Fruit fly (Drosophila melanogaster): ENCODE measurements around the gene Ost48.

The Ost48 gene

DNA sequence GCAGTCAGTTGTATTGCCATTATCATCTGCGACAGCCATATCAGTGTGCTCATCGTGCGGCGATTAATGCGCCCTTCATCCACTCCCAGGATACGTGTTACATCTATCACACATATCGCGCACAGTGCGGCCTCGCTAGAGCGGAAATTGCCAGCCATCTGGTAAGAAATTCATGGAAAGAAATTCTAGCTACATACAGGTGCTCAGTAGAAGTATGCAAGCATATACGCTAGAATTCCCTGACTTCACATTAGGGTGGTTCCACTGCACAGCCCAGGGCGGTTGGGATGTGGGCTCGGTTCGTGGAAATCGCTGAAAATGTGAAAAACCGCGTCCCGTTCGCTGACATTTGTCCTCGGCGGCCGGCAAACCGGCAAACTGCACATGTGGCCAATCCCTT is 17.1 kb downstream of the Ost48 start (continued):
- TF ChIP-seq NfI (GFP tag; optimal IDR thresholded peaks at IDR 0.05): peak; percentile 59
- TF ChIP-seq Hsf (GFP tag; optimal IDR thresholded peaks at IDR 0.05): peak; percentile 73
- no peak for TF ChIP-seq CG16813 (GFP tag; IDR thresholded peaks at IDR 0.05; ENCODE audit: partially characterized antibody)
- peak; percentile 63 for TF ChIP-seq CG3407 (GFP tag; optimal IDR thresholded peaks at IDR 0.05)
- peak; percentile 2 for TF ChIP-seq CG4328 (GFP tag; optimal IDR thresholded peaks at IDR 0.05)
- peak; percentile 13 for TF ChIP-seq CG18764 (GFP tag; optimal IDR thresholded peaks at IDR 0.05)
- TF ChIP-seq gcm2 (GFP tag; optimal IDR thresholded peaks at IDR 0.05): peak; percentile 54
- TF ChIP-seq Xrp1 (GFP tag; IDR thresholded peaks at IDR 0.05): peak; percentile 93
- TF ChIP-seq CG13424 (tag; optimal IDR thresholded peaks at IDR 0.05): peak; percentile 74
- peak; percentile 10 for TF ChIP-seq Deaf1 (tag; optimal IDR thresholded peaks at IDR 0.05)
- peak; percentile 22 for TF ChIP-seq Bdp1 (GFP tag; optimal IDR thresholded peaks at IDR 0.05)
- peak; percentile 57; the same call in 1 of the 2 replicates for TF ChIP-seq CG17612 (GFP tag; IDR thresholded peaks at IDR 0.05)
- peak; percentile 90 for TF ChIP-seq CG8765 (GFP tag; IDR thresholded peaks at IDR 0.05)
- no peak for TF ChIP-seq odd (GFP tag; optimal IDR thresholded peaks at IDR 0.05)
- peak; percentile 55; the same call in 1 of the 3 replicates for TF ChIP-seq so (GFP tag; IDR thresholded peaks at IDR 0.05)
- TF ChIP-seq CG2712 (tag; optimal IDR thresholded peaks at IDR 0.05): peak; percentile 82
- TF ChIP-seq fru (optimal IDR thresholded peaks at IDR 0.05): no peak
- TF ChIP-seq lola (GFP tag; optimal IDR thresholded peaks at IDR 0.05): peak in 1 of 3 experiments; percentile 67
- TF ChIP-seq CG2678 (tag; optimal IDR thresholded peaks at IDR 0.05): peak; percentile 78
- TF ChIP-seq CG3847 (GFP tag; IDR thresholded peaks at IDR 0.05): peak; percentile 76
- TF ChIP-seq br (optimal IDR thresholded peaks at IDR 0.05): no peak
- TF ChIP-seq D19A (tag; optimal IDR thresholded peaks at IDR 0.05): peak; percentile 71
- peak; percentile 60 for TF ChIP-seq gsb-n (tag; optimal IDR thresholded peaks at IDR 0.05)
- peak; percentile 50 for TF ChIP-seq Camta (GFP tag; optimal IDR thresholded peaks at IDR 0.05)
- no peak for TF ChIP-seq sna (GFP tag; IDR thresholded peaks at IDR 0.05; ENCODE audit: partially characterized antibody)
- peak; percentile 43 for TF ChIP-seq CG1602 (GFP tag; optimal IDR thresholded peaks at IDR 0.05)
- TF ChIP-seq pum (GFP tag; optimal IDR thresholded peaks at IDR 0.05): peak; percentile 77
- TF ChIP-seq CG2889 (GFP tag; IDR thresholded peaks at IDR 0.05): peak; percentile 63; the same call in 2 of the 3 replicates
- no peak for TF ChIP-seq org-1 (GFP tag; optimal IDR thresholded peaks at IDR 0.05)
- peak; percentile 34 for TF ChIP-seq kni (GFP tag; optimal IDR thresholded peaks at IDR 0.05)
- TF ChIP-seq fd3F (GFP tag; optimal IDR thresholded peaks at IDR 0.05): peak; percentile 28
- no peak for TF ChIP-seq CG2875 (GFP tag; optimal IDR thresholded peaks at IDR 0.05)
- TF ChIP-seq repo (GFP tag; optimal IDR thresholded peaks at IDR 0.05): peak; percentile 78
- TF ChIP-seq CG7357 (GFP tag; IDR thresholded peaks at IDR 0.05): peak; percentile 72
- peak; percentile 90 for TF ChIP-seq ara (GFP tag; IDR thresholded peaks at IDR 0.05)
- peak; percentile 75 for TF ChIP-seq Aef1 (GFP tag; IDR thresholded peaks at IDR 0.05)
- TF ChIP-seq crp (GFP tag; optimal IDR thresholded peaks at IDR 0.05): peak in 1 of 2 experiments; percentile 22
- no peak for TF ChIP-seq CG14965 (GFP tag; optimal IDR thresholded peaks at IDR 0.05; ENCODE audit: borderline replicate concordance)
- TF ChIP-seq wek (GFP tag; optimal IDR thresholded peaks at IDR 0.05): peak; percentile 80
- TF ChIP-seq da (GFP tag; optimal IDR thresholded peaks at IDR 0.05): peak; percentile 58
- 0 out of 3 replicates have a peak, but pooled peaks have one; percentile 24 for TF ChIP-seq hb (GFP tag; IDR thresholded peaks at IDR 0.05; ENCODE audit: partially characterized antibody)
- peak; percentile 56; the same call in 1 of the 2 replicates for TF ChIP-seq dimm (GFP tag; IDR thresholded peaks at IDR 0.05)
- TF ChIP-seq CG12071 (GFP tag; optimal IDR thresholded peaks at IDR 0.05): peak; percentile 64
- peak; percentile 83 for TF ChIP-seq CG10959 (GFP tag; IDR thresholded peaks at IDR 0.05)
- peak; percentile 18 for TF ChIP-seq salm (tag; optimal IDR thresholded peaks at IDR 0.05)
- peak; percentile 30; the same call in 1 of the 2 replicates for TF ChIP-seq CG43689 (GFP tag; IDR thresholded peaks at IDR 0.05)
- peak; percentile 18 for TF ChIP-seq BtbVII (GFP tag; optimal IDR thresholded peaks at IDR 0.05)
- peak; percentile 72 for TF ChIP-seq NC2β (GFP tag; optimal IDR thresholded peaks at IDR 0.05)
- no peak for TF ChIP-seq CG7271 (tag; optimal IDR thresholded peaks at IDR 0.05)
- peak; percentile 87 for TF ChIP-seq Drgx (GFP tag; IDR thresholded peaks at IDR 0.05)
- peak; percentile 75 for TF ChIP-seq az2 (GFP tag; optimal IDR thresholded peaks at IDR 0.05)
